Worm (Caenorhabditis elegans) whole organism, L1 larva: Measurements from ENCODE around the gene mom-1.
A peak's percentile ranks its signal among the peaks of the same experiment; 100 is the strongest.

Source experiments
- C16A3.4 ChIP-seq: fragments of 150-350 bp; optimal IDR thresholded peaks from 2 replicates; lab custom pipeline; 2014; ENCODE audit warnings: missing biosample characterization, missing genetic modification characterization
- Y116A8C.19 ChIP-seq: sonication (generic microtip); optimal IDR thresholded peaks from 2 replicates; lab custom pipeline; 2016; ENCODE audit warnings: missing compliant biosample characterization, missing genetic modification characterization, borderline replicate concordance
- aha-1 ChIP-seq: fragments of 150-350 bp; optimal IDR thresholded peaks from 2 replicates; lab custom pipeline; 2014; ENCODE audit warnings: missing biosample characterization, missing genetic modification characterization
- ama-1 ChIP-seq: fragments of 150-350 bp; optimal IDR thresholded peaks from 2 replicates; lab custom pipeline; 2014
- blmp-1 ChIP-seq: fragments of 150-350 bp; optimal IDR thresholded peaks from 2 replicates; lab custom pipeline; 2014; ENCODE audit warnings: missing biosample characterization, missing genetic modification characterization
- ceh-90 ChIP-seq: sonication (generic microtip); optimal IDR thresholded peaks from 2 replicates; lab custom pipeline; 2016; ENCODE audit warnings: missing genetic modification characterization, missing compliant biosample characterization
- efl-1 ChIP-seq, 4 experiments: fragments of 150-350 bp; optimal IDR thresholded peaks in 3 of 4; peaks in 1 of 4; 1 replicate in 1 of 4; 2 replicates in 3 of 4; lab custom pipeline; 2014; ENCODE audit warnings: missing biosample characterization in 2 of 4, missing genetic modification characterization in 2 of 4, missing genetic modification reagents in 2 of 4
- efl-3 ChIP-seq: fragments of 200-800 bp; sonication (Bioruptor generic); optimal IDR thresholded peaks from 2 replicates; lab custom pipeline; 2018; ENCODE audit warnings: mild to moderate bottlenecking, missing genetic modification characterization, missing compliant biosample characterization
- egl-13 ChIP-seq: sonication (generic microtip); optimal IDR thresholded peaks from 2 replicates; lab custom pipeline; 2016; ENCODE audit warnings: missing genotype, missing genetic modification reagents, missing genetic modification characterization, missing compliant biosample characterization
- egl-27 ChIP-seq, 2 experiments: fragments of 150-350 bp in 1 of 2; sonication (generic microtip); optimal IDR thresholded peaks; 3 replicates each; lab custom pipeline; 2017 to 2018; ENCODE audit warnings: missing biosample characterization in 2 of 2, missing genetic modification characterization in 2 of 2, missing genetic modification reagents in 2 of 2
- elt-2 ChIP-seq: sonication (generic microtip); optimal IDR thresholded peaks from 2 replicates; lab custom pipeline; 2016; ENCODE audit warnings: missing genetic modification characterization, mild to moderate bottlenecking, inconsistent platforms, missing compliant biosample characterization, missing genetic modification reagents
- elt-3 ChIP-seq, 6 experiments: fragments of 150-350 bp in 1 of 6; sonication (generic microtip); optimal IDR thresholded peaks; 2 replicates each; lab custom pipeline; 2017 to 2018; ENCODE audit warnings: missing biosample characterization in 6 of 6, missing genetic modification characterization in 6 of 6, inconsistent platforms in 1 of 6
- ets-5 ChIP-seq: fragments of 200-800 bp; sonication (Bioruptor generic); IDR thresholded peaks from 2 replicates; pipeline ENCODE4 v1.3.6; 2022; ENCODE audit warnings: missing genetic modification characterization, missing compliant biosample characterization
- fkh-4 ChIP-seq: sonication (generic microtip); optimal IDR thresholded peaks from 2 replicates; lab custom pipeline; 2016; ENCODE audit warnings: missing compliant biosample characterization, missing genetic modification characterization, borderline replicate concordance
- fkh-8 ChIP-seq: sonication (generic microtip); optimal IDR thresholded peaks from 2 replicates; lab custom pipeline; 2016; ENCODE audit warnings: mild to moderate bottlenecking, missing genetic modification characterization, missing compliant biosample characterization
- grh-1 ChIP-seq: fragments of 200-800 bp; sonication (Bioruptor generic); IDR thresholded peaks from 2 replicates; pipeline ENCODE4 v1.3.6; 2022; ENCODE audit warnings: missing genetic modification reagents, missing genetic modification characterization, missing compliant biosample characterization
- hpl-2 ChIP-seq: fragments of 150-350 bp; optimal IDR thresholded peaks from 2 replicates; lab custom pipeline; 2014; ENCODE audit warnings: missing biosample characterization, missing genetic modification reagents, missing genetic modification characterization
- isw-1 ChIP-seq: fragments of 200-800 bp; sonication (Bioruptor generic); IDR thresholded peaks from 2 replicates; pipeline ENCODE4 v1.3.6; 2022; ENCODE audit warnings: missing genetic modification characterization, missing compliant biosample characterization
- jun-1 ChIP-seq: fragments of 150-350 bp; optimal IDR thresholded peaks from 2 replicates; lab custom pipeline; 2014; ENCODE audit warnings: missing biosample characterization, missing genetic modification reagents, missing genetic modification characterization
- lin-14 ChIP-seq: fragments of 200-800 bp; sonication (Bioruptor generic); optimal IDR thresholded peaks from 2 replicates; lab custom pipeline; 2018; ENCODE audit warnings: mild to moderate bottlenecking, missing genetic modification characterization, moderate library complexity, missing compliant biosample characterization
- lin-15B ChIP-seq: fragments of 150-350 bp; sonication (generic microtip); optimal IDR thresholded peaks from 3 replicates; lab custom pipeline; 2014; ENCODE audit warnings: missing biosample characterization, missing genetic modification characterization
- lsy-2 ChIP-seq, 2 experiments: fragments of 150-350 bp; optimal IDR thresholded peaks; 2 replicates each; lab custom pipeline; 2014; ENCODE audit warnings: missing biosample characterization in 2 of 2, missing genetic modification characterization in 2 of 2
- nhr-11 ChIP-seq: fragments of 150-350 bp; optimal IDR thresholded peaks from 2 replicates; lab custom pipeline; 2014; ENCODE audit warnings: missing biosample characterization, missing genetic modification characterization
- nhr-12 ChIP-seq: sonication (generic microtip); optimal IDR thresholded peaks from 2 replicates; lab custom pipeline; 2017; ENCODE audit warnings: missing biosample characterization, missing genetic modification characterization
- nhr-19 ChIP-seq: fragments of 200-800 bp; sonication (Bioruptor generic); conservative IDR thresholded peaks from 2 replicates; pipeline ENCODE4 v1.3.6; 2022; ENCODE audit warnings: missing genetic modification characterization, missing compliant biosample characterization
- nhr-20 ChIP-seq: sonication (generic microtip); optimal IDR thresholded peaks from 2 replicates; lab custom pipeline; 2016; ENCODE audit warnings: mild to moderate bottlenecking, missing genetic modification characterization, missing compliant biosample characterization
- nhr-237 ChIP-seq: fragments of 150-350 bp; optimal IDR thresholded peaks from 2 replicates; lab custom pipeline; 2014; ENCODE audit warnings: missing biosample characterization, missing genetic modification characterization
- nhr-47 ChIP-seq: sonication (generic microtip); optimal IDR thresholded peaks from 2 replicates; lab custom pipeline; 2016; ENCODE audit warnings: mild to moderate bottlenecking, missing genetic modification characterization, moderate library complexity, missing compliant biosample characterization
- nhr-76 ChIP-seq: sonication (generic microtip); optimal IDR thresholded peaks from 2 replicates; lab custom pipeline; 2017; ENCODE audit warnings: missing biosample characterization, missing genetic modification characterization
- nhr-84 ChIP-seq: sonication (generic microtip); optimal IDR thresholded peaks from 2 replicates; lab custom pipeline; 2017; ENCODE audit warnings: missing biosample characterization, missing genetic modification characterization
- nhr-85 ChIP-seq: sonication (generic microtip); peaks from one replicate; lab custom pipeline; 2016; ENCODE audit warnings: missing genetic modification characterization, inconsistent platforms, missing compliant biosample characterization
- nhr-90 ChIP-seq: sonication (generic microtip); optimal IDR thresholded peaks from 2 replicates; lab custom pipeline; 2016; ENCODE audit warnings: mild to moderate bottlenecking, missing genetic modification characterization, missing compliant biosample characterization; ENCODE audit not compliant: poor library complexity
- pag-3 ChIP-seq: sonication (generic microtip); optimal IDR thresholded peaks from 2 replicates; lab custom pipeline; 2017; ENCODE audit warnings: missing genetic modification characterization, mild to moderate bottlenecking, missing compliant biosample characterization, antibody characterized with exemption, borderline replicate concordance; ENCODE audit not compliant: insufficient read depth
- pqm-1 ChIP-seq: sonication (generic microtip); optimal IDR thresholded peaks from 3 replicates; lab custom pipeline; 2017; ENCODE audit warnings: missing biosample characterization, missing genetic modification characterization
- rnt-1 ChIP-seq: sonication (generic microtip); optimal IDR thresholded peaks from 2 replicates; lab custom pipeline; 2016; ENCODE audit warnings: mild to moderate bottlenecking, missing genetic modification characterization, moderate library complexity, missing compliant biosample characterization
- snpc-4 ChIP-seq: fragments of 150-350 bp; optimal IDR thresholded peaks from 2 replicates; lab custom pipeline; 2014; ENCODE audit warnings: missing biosample characterization, missing genetic modification characterization
- sox-4 ChIP-seq: sonication (generic microtip); optimal IDR thresholded peaks from 2 replicates; lab custom pipeline; 2016; ENCODE audit warnings: missing genetic modification characterization, missing compliant biosample characterization
- sup-37 ChIP-seq: fragments of 200-800 bp; sonication (Bioruptor generic); optimal IDR thresholded peaks from 2 replicates; lab custom pipeline; 2018; ENCODE audit warnings: mild to moderate bottlenecking, missing genetic modification characterization, missing compliant biosample characterization
- swsn-7 ChIP-seq: sonication (generic microtip); optimal IDR thresholded peaks from 2 replicates; lab custom pipeline; 2016; ENCODE audit warnings: missing genetic modification characterization, missing compliant biosample characterization
- tlp-1 ChIP-seq: fragments of 150-350 bp; optimal IDR thresholded peaks from 2 replicates; lab custom pipeline; 2014; ENCODE audit warnings: missing biosample characterization, missing genetic modification characterization
- unc-62 ChIP-seq: fragments of 150-350 bp; optimal IDR thresholded peaks from 2 replicates; lab custom pipeline; 2014; ENCODE audit warnings: missing biosample characterization, missing genetic modification reagents, missing genetic modification characterization
- unc-98 ChIP-seq: fragments of 200-800 bp; sonication (Bioruptor generic); IDR thresholded peaks from 2 replicates; pipeline ENCODE4 v1.3.6; 2022; ENCODE audit warnings: missing genetic modification characterization, missing compliant biosample characterization
- vab-15 ChIP-seq: sonication (generic microtip); optimal IDR thresholded peaks from 2 replicates; lab custom pipeline; 2017; ENCODE audit warnings: missing genotype, mild to moderate bottlenecking, missing genetic modification characterization, missing compliant biosample characterization
- zag-1 ChIP-seq: fragments of 150-350 bp; optimal IDR thresholded peaks from 2 replicates; lab custom pipeline; 2014; ENCODE audit warnings: missing biosample characterization, missing genetic modification characterization
- ztf-4 ChIP-seq: fragments of 150-350 bp; optimal IDR thresholded peaks from 2 replicates; lab custom pipeline; 2014; ENCODE audit warnings: missing biosample characterization, missing genetic modification characterization

The mom-1 gene

ce11 chrX:6251947-6252617 lies 40.8 kb upstream of the mom-1 start (continued):
- TF ChIP-seq ceh-90 = no peak
- TF ChIP-seq efl-1 (optimal IDR thresholded peaks at IDR 0.05; lab: Kevin White, UChicago) = peak; percentile 21 to 23
- TF ChIP-seq efl-1 (GFP tag; optimal IDR thresholded peaks at IDR 0.05 in 1 of 2; lab: Kevin White, UChicago) = no peak
- no peak for TF ChIP-seq unc-98
- peak; percentile 64 for TF ChIP-seq elt-2 (tag; lab: Kevin White, UChicago)
- TF ChIP-seq lsy-2 (tag; optimal IDR thresholded peaks at IDR 0.05; lab: Kevin White, UChicago) = peak in 1 of 2 experiments; percentile 27
- TF ChIP-seq fkh-4 (tag; lab: Kevin White, UChicago) = no peak
- no peak for TF ChIP-seq egl-13 (tag; lab: Kevin White, UChicago)
- no peak for TF ChIP-seq nhr-11
- peak; percentile 78 for TF ChIP-seq nhr-47 (tag; lab: Kevin White, UChicago)
- no peak for TF ChIP-seq vab-15 (tag; lab: Kevin White, UChicago)
- peak; percentile 52 for TF ChIP-seq fkh-8 (tag; lab: Kevin White, UChicago)
- no peak for TF ChIP-seq nhr-84 (tag; lab: Kevin White, UChicago)
- TF ChIP-seq nhr-19 (GFP tag; lab: Robert Waterston, UW) = peak; percentile 62
- peak; percentile 17 for TF ChIP-seq sup-37 (GFP tag; lab: Kevin White, UChicago)
- TF ChIP-seq elt-3 (tag; optimal IDR thresholded peaks at IDR 0.05; lab: Kevin White, UChicago) = peak in 1 of 6 experiments; percentile 16
- TF ChIP-seq ama-1 (lab: Kevin White, UChicago) = peak; percentile 98
- peak; percentile 24 for TF ChIP-seq jun-1
- TF ChIP-seq rnt-1 (tag; lab: Kevin White, UChicago) = peak; percentile 68
- TF ChIP-seq pag-3 = no peak
- TF ChIP-seq nhr-237 = no peak
- TF ChIP-seq hpl-2 (GFP tag; lab: Kevin White, UChicago) = no peak
- no peak for TF ChIP-seq unc-62 (GFP tag; lab: Kevin White, UChicago)
- TF ChIP-seq nhr-90 (tag; lab: Kevin White, UChicago) = peak; percentile 74
- TF ChIP-seq grh-1 (GFP tag; lab: Robert Waterston, UW) = 0 out of 2 replicates have a peak, but pooled peaks have one; percentile 40
- peak; percentile 46 for TF ChIP-seq lin-14
- no peak for TF ChIP-seq Y116A8C.19 (tag; lab: Kevin White, UChicago)
- no peak for TF ChIP-seq sox-4 (tag; lab: Kevin White, UChicago)
- no peak for TF ChIP-seq tlp-1 (tag; lab: Kevin White, UChicago)
- no peak for TF ChIP-seq aha-1 (tag; lab: Kevin White, UChicago)
- no peak for TF ChIP-seq isw-1
- TF ChIP-seq nhr-85 = peak; percentile 88
- TF ChIP-seq snpc-4 (tag; lab: Kevin White, UChicago) = no peak
- TF ChIP-seq nhr-20 (tag; lab: Kevin White, UChicago) = peak; percentile 33
- peak; percentile 32 for TF ChIP-seq ztf-4 (tag; lab: Kevin White, UChicago)
- no peak for TF ChIP-seq nhr-12 (tag; lab: Kevin White, UChicago)
- no peak for TF ChIP-seq nhr-76 (tag; lab: Kevin White, UChicago)
- no peak for TF ChIP-seq C16A3.4 (tag; lab: Kevin White, UChicago)
- no peak for TF ChIP-seq egl-27 (tag; optimal IDR thresholded peaks at IDR 0.05; lab: Kevin White, UChicago)
- TF ChIP-seq pqm-1 = no peak
- peak; percentile 49 for TF ChIP-seq swsn-7
- no peak for TF ChIP-seq ets-5
- no peak for TF ChIP-seq blmp-1 (tag; lab: Kevin White, UChicago)
- TF ChIP-seq lin-15B (tag; lab: Kevin White, UChicago) = no peak
- no peak for TF ChIP-seq efl-3 (GFP tag; lab: Kevin White, UChicago)
- TF ChIP-seq zag-1 (tag; lab: Kevin White, UChicago) = no peak
